Worm (Caenorhabditis elegans) whole organism, L1 larva: ENCODE data around the gene Y77E11A.8.

ENCODE experiments used
- C04F5.9 ChIP-seq: sonication (generic microtip); optimal IDR thresholded peaks from 2 replicates; lab custom pipeline; 2016; ENCODE audit warnings: missing genetic modification characterization, missing compliant biosample characterization
- Y116A8C.19 ChIP-seq: sonication (generic microtip); optimal IDR thresholded peaks from 2 replicates; lab custom pipeline; 2016; ENCODE audit warnings: missing compliant biosample characterization, missing genetic modification characterization, borderline replicate concordance
- alr-1 ChIP-seq: fragments of 200-800 bp; sonication (Bioruptor generic); optimal IDR thresholded peaks from 2 replicates; lab custom pipeline; 2018; ENCODE audit warnings: borderline replicate concordance, mild to moderate bottlenecking, missing genetic modification characterization, missing compliant biosample characterization
- aly-2 ChIP-seq: fragments of 150-350 bp; optimal IDR thresholded peaks from 2 replicates; lab custom pipeline; 2014; ENCODE audit warnings: missing biosample characterization, missing genetic modification characterization
- ama-1 ChIP-seq: fragments of 150-350 bp; optimal IDR thresholded peaks from 2 replicates; lab custom pipeline; 2014
- ceh-63 ChIP-seq: fragments of 200-800 bp; sonication (Bioruptor generic); optimal IDR thresholded peaks from 2 replicates; lab custom pipeline; 2018; ENCODE audit warnings: mild to moderate bottlenecking, missing genetic modification characterization, missing compliant biosample characterization
- ceh-88 ChIP-seq: fragments of 200-800 bp; sonication (Bioruptor generic); IDR thresholded peaks from 2 replicates; pipeline ENCODE4 v1.3.6; 2022; ENCODE audit warnings: missing genetic modification characterization, missing compliant biosample characterization
- dpl-1 ChIP-seq, 3 experiments: fragments of 150-350 bp in 2 of 3; sonication (generic microtip) in 1 of 3; optimal IDR thresholded peaks; 2 replicates each; lab custom pipeline; 2014 to 2017; ENCODE audit warnings: missing biosample characterization in 3 of 3, missing genetic modification characterization in 3 of 3, missing genetic modification reagents in 3 of 3
- dsc-1 ChIP-seq: sonication (generic microtip); optimal IDR thresholded peaks from 2 replicates; lab custom pipeline; 2016; ENCODE audit warnings: mild to moderate bottlenecking, missing genetic modification characterization, missing compliant biosample characterization
- efl-1 ChIP-seq, 4 experiments: fragments of 150-350 bp; optimal IDR thresholded peaks in 3 of 4; peaks in 1 of 4; 1 replicate in 1 of 4; 2 replicates in 3 of 4; lab custom pipeline; 2014; ENCODE audit warnings: missing biosample characterization in 2 of 4, missing genetic modification characterization in 2 of 4, missing genetic modification reagents in 2 of 4
- efl-3 ChIP-seq: fragments of 200-800 bp; sonication (Bioruptor generic); optimal IDR thresholded peaks from 2 replicates; lab custom pipeline; 2018; ENCODE audit warnings: mild to moderate bottlenecking, missing genetic modification characterization, missing compliant biosample characterization
- egl-27 ChIP-seq, 2 experiments: fragments of 150-350 bp in 1 of 2; sonication (generic microtip); optimal IDR thresholded peaks; 3 replicates each; lab custom pipeline; 2017 to 2018; ENCODE audit warnings: missing biosample characterization in 2 of 2, missing genetic modification characterization in 2 of 2, missing genetic modification reagents in 2 of 2
- elt-3 ChIP-seq, 6 experiments: fragments of 150-350 bp in 1 of 6; sonication (generic microtip); optimal IDR thresholded peaks; 2 replicates each; lab custom pipeline; 2017 to 2018; ENCODE audit warnings: missing biosample characterization in 6 of 6, missing genetic modification characterization in 6 of 6, inconsistent platforms in 1 of 6
- fkh-8 ChIP-seq: sonication (generic microtip); optimal IDR thresholded peaks from 2 replicates; lab custom pipeline; 2016; ENCODE audit warnings: mild to moderate bottlenecking, missing genetic modification characterization, missing compliant biosample characterization
- fos-1 ChIP-seq: fragments of 150-350 bp; optimal IDR thresholded peaks from 2 replicates; lab custom pipeline; 2014; ENCODE audit warnings: missing biosample characterization, missing genetic modification characterization
- hlh-17 ChIP-seq: fragments of 200-800 bp; sonication (Bioruptor generic); optimal IDR thresholded peaks from 2 replicates; lab custom pipeline; 2018; ENCODE audit warnings: missing genetic modification characterization, mild to moderate bottlenecking, missing compliant biosample characterization, moderate library complexity, borderline replicate concordance
- hpl-2 ChIP-seq: fragments of 150-350 bp; optimal IDR thresholded peaks from 2 replicates; lab custom pipeline; 2014; ENCODE audit warnings: missing biosample characterization, missing genetic modification reagents, missing genetic modification characterization
- irx-1 ChIP-seq: sonication (generic microtip); optimal IDR thresholded peaks from 2 replicates; lab custom pipeline; 2016; ENCODE audit warnings: missing genetic modification characterization, missing compliant biosample characterization
- lin-13 ChIP-seq: fragments of 150-350 bp; optimal IDR thresholded peaks from 2 replicates; lab custom pipeline; 2014; ENCODE audit warnings: missing biosample characterization, missing genetic modification reagents, missing genetic modification characterization
- lin-39 ChIP-seq: fragments of 150-350 bp; optimal IDR thresholded peaks from 2 replicates; lab custom pipeline; 2014; ENCODE audit warnings: missing biosample characterization, missing genetic modification reagents, missing genetic modification characterization
- lsy-2 ChIP-seq, 2 experiments: fragments of 150-350 bp; optimal IDR thresholded peaks; 2 replicates each; lab custom pipeline; 2014; ENCODE audit warnings: missing biosample characterization in 2 of 2, missing genetic modification characterization in 2 of 2
- mab-9 ChIP-seq: fragments of 200-800 bp; sonication (Bioruptor generic); IDR thresholded peaks from 2 replicates; pipeline ENCODE4 v1.3.6; 2022; ENCODE audit warnings: missing genetic modification reagents, missing genetic modification characterization, missing compliant biosample characterization
- mep-1 ChIP-seq: fragments of 150-350 bp; optimal IDR thresholded peaks from 2 replicates; lab custom pipeline; 2014; ENCODE audit warnings: missing biosample characterization, missing genetic modification characterization
- nhr-12 ChIP-seq: sonication (generic microtip); optimal IDR thresholded peaks from 2 replicates; lab custom pipeline; 2017; ENCODE audit warnings: missing biosample characterization, missing genetic modification characterization
- nhr-19 ChIP-seq: fragments of 200-800 bp; sonication (Bioruptor generic); conservative IDR thresholded peaks from 2 replicates; pipeline ENCODE4 v1.3.6; 2022; ENCODE audit warnings: missing genetic modification characterization, missing compliant biosample characterization
- nhr-237 ChIP-seq: fragments of 150-350 bp; optimal IDR thresholded peaks from 2 replicates; lab custom pipeline; 2014; ENCODE audit warnings: missing biosample characterization, missing genetic modification characterization
- nhr-47 ChIP-seq: sonication (generic microtip); optimal IDR thresholded peaks from 2 replicates; lab custom pipeline; 2016; ENCODE audit warnings: mild to moderate bottlenecking, missing genetic modification characterization, moderate library complexity, missing compliant biosample characterization
- nhr-71 ChIP-seq: sonication (generic microtip); optimal IDR thresholded peaks from 2 replicates; lab custom pipeline; 2016; ENCODE audit warnings: mild to moderate bottlenecking, missing genetic modification characterization, moderate library complexity, missing compliant biosample characterization
- nhr-76 ChIP-seq: sonication (generic microtip); optimal IDR thresholded peaks from 2 replicates; lab custom pipeline; 2017; ENCODE audit warnings: missing biosample characterization, missing genetic modification characterization
- nhr-77 ChIP-seq: fragments of 150-350 bp; optimal IDR thresholded peaks from 2 replicates; lab custom pipeline; 2014; ENCODE audit warnings: missing biosample characterization, missing genetic modification characterization
- nhr-85 ChIP-seq: sonication (generic microtip); peaks from one replicate; lab custom pipeline; 2016; ENCODE audit warnings: missing genetic modification characterization, inconsistent platforms, missing compliant biosample characterization
- nhr-90 ChIP-seq: sonication (generic microtip); optimal IDR thresholded peaks from 2 replicates; lab custom pipeline; 2016; ENCODE audit warnings: mild to moderate bottlenecking, missing genetic modification characterization, missing compliant biosample characterization; ENCODE audit not compliant: poor library complexity
- pag-3 ChIP-seq: sonication (generic microtip); optimal IDR thresholded peaks from 2 replicates; lab custom pipeline; 2017; ENCODE audit warnings: missing genetic modification characterization, mild to moderate bottlenecking, missing compliant biosample characterization, antibody characterized with exemption, borderline replicate concordance; ENCODE audit not compliant: insufficient read depth
- pax-3 ChIP-seq: fragments of 200-800 bp; sonication (Bioruptor generic); optimal IDR thresholded peaks from 2 replicates; lab custom pipeline; 2018; ENCODE audit warnings: mild to moderate bottlenecking, missing genetic modification characterization, moderate library complexity, missing compliant biosample characterization
- pqm-1 ChIP-seq: sonication (generic microtip); optimal IDR thresholded peaks from 3 replicates; lab custom pipeline; 2017; ENCODE audit warnings: missing biosample characterization, missing genetic modification characterization
- snpc-4 ChIP-seq: fragments of 150-350 bp; optimal IDR thresholded peaks from 2 replicates; lab custom pipeline; 2014; ENCODE audit warnings: missing biosample characterization, missing genetic modification characterization
- sptf-1 ChIP-seq: fragments of 150-350 bp; optimal IDR thresholded peaks from 2 replicates; lab custom pipeline; 2014; ENCODE audit warnings: missing biosample characterization, missing genetic modification characterization
- sup-37 ChIP-seq: fragments of 200-800 bp; sonication (Bioruptor generic); optimal IDR thresholded peaks from 2 replicates; lab custom pipeline; 2018; ENCODE audit warnings: mild to moderate bottlenecking, missing genetic modification characterization, missing compliant biosample characterization
- tbx-2 ChIP-seq: sonication (generic microtip); optimal IDR thresholded peaks from 2 replicates; lab custom pipeline; 2016; ENCODE audit warnings: missing genetic modification characterization, missing compliant biosample characterization
- tlp-1 ChIP-seq: fragments of 150-350 bp; optimal IDR thresholded peaks from 2 replicates; lab custom pipeline; 2014; ENCODE audit warnings: missing biosample characterization, missing genetic modification characterization
- unc-130 ChIP-seq: fragments of 150-350 bp; optimal IDR thresholded peaks from 2 replicates; lab custom pipeline; 2017; ENCODE audit warnings: missing biosample characterization, missing genetic modification characterization, inconsistent platforms
- unc-30 ChIP-seq: sonication (generic microtip); optimal IDR thresholded peaks from 2 replicates; lab custom pipeline; 2017; ENCODE audit warnings: missing biosample characterization, missing genetic modification characterization
- unc-98 ChIP-seq: fragments of 200-800 bp; sonication (Bioruptor generic); IDR thresholded peaks from 2 replicates; pipeline ENCODE4 v1.3.6; 2022; ENCODE audit warnings: missing genetic modification characterization, missing compliant biosample characterization
- vab-15 ChIP-seq: sonication (generic microtip); optimal IDR thresholded peaks from 2 replicates; lab custom pipeline; 2017; ENCODE audit warnings: missing genotype, mild to moderate bottlenecking, missing genetic modification characterization, missing compliant biosample characterization
- zag-1 ChIP-seq: fragments of 150-350 bp; optimal IDR thresholded peaks from 2 replicates; lab custom pipeline; 2014; ENCODE audit warnings: missing biosample characterization, missing genetic modification characterization
- zip-4 ChIP-seq: fragments of 200-800 bp; sonication (Bioruptor generic); optimal IDR thresholded peaks from 2 replicates; lab custom pipeline; 2018; ENCODE audit warnings: mild to moderate bottlenecking, missing genetic modification characterization, moderate library complexity, missing compliant biosample characterization
- ztf-11 ChIP-seq, 2 experiments: sonication (generic microtip); optimal IDR thresholded peaks; 2 replicates each; lab custom pipeline; 2016 to 2017; ENCODE audit warnings: missing genetic modification characterization in 2 of 2, missing biosample characterization in 1 of 2, missing compliant biosample characterization in 1 of 2

Y77E11A.8 gene

DNA sequence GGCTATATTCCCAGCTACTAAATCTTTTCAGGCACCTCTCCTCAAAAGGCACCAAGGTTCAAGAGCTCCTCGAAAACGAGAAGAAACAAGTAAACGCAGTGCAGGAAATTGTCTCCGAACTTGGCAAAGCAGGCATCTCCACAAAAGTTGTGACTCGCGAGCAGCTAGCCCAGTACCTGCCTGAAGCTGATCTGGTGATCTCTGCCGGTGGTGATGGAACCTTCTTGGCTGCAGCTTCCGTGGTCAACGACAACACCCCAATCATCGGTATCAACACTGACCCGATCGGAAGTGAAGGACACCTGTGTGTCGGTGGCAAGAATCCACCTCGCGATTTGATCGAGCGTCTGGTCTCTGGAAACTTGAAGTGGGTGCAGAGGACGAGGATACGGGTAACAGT is 33.3 kb upstream of the Y77E11A.8 start:
- TF ChIP-seq C04F5.9 (tag; lab: Kevin White, UChicago) (no peak), efl-1 (optimal IDR thresholded peaks at IDR 0.05; lab: Kevin White, UChicago) (no peak), efl-1 (GFP tag; optimal IDR thresholded peaks at IDR 0.05 in 1 of 2; lab: Kevin White, UChicago) (peak in 1 of 2 experiments; percentile 58)

DNA sequence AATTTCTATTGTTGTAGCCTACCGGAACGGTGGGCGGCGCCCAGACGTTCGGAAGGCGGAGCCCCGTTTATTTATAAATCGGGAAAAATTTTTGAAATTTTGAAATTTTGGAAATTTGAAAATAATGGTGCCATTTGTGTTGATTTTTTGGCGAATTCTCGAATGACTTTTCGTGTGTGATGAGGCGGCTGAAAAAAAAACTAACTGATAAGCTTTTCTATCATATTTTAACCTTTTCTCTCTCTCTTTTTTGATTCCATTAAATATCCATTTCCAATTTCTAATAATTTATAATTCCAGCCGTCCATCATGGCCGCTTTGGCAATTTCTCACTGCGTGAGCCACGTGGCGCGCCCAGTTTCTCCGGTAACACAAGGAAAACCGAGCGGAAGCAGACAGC is 31.9 kb upstream of the Y77E11A.8 start, which contains the start of gene nadk-1:
TSS of gene nadk-1 (plus strand) at position 301 of the 400 bp plus-strand sequence.
- TF ChIP-seq zip-4 (no peak), efl-1 (optimal IDR thresholded peaks at IDR 0.05; lab: Kevin White, UChicago) (no peak), efl-1 (GFP tag; optimal IDR thresholded peaks at IDR 0.05 in 1 of 2; lab: Kevin White, UChicago) (peak in 1 of 2 experiments; percentile 81)

DNA sequence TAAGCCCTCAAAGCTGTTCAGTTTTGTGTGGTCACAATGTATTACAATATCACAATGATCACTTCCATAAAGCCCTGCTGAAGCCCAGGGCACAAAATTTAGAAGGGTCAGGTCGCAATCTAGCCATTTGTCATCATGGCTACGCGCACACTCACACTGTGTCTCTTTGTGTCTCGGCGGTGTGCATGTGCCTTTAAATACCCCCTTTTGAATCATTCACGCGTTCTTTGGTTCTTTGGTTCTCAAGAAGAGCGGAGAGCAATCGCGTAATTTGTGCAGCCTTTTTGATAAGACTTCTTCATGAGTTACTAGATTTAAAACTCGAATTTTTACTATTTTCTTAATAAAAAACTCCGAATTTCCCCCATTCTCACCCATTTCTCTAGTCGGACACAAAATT is 30.1 kb upstream of the Y77E11A.8 start:
- TF ChIP-seq unc-30 (tag; lab: Kevin White, UChicago) (no peak), tbx-2 (tag; lab: Kevin White, UChicago) (no peak), C04F5.9 (tag; lab: Kevin White, UChicago) (no peak), unc-98 (GFP tag; lab: Robert Waterston, UW) (no peak), ama-1 (lab: Kevin White, UChicago) (no peak), alr-1 (tag; lab: Kevin White, UChicago) (no peak), Y116A8C.19 (no peak), dpl-1 (GFP tag; optimal IDR thresholded peaks at IDR 0.05; lab: Kevin White, UChicago) (no peak), hlh-17 (GFP tag; lab: Kevin White, UChicago) (no peak), fkh-8 (tag; lab: Kevin White, UChicago) (peak; percentile 53), sup-37 (no peak), zag-1 (tag; lab: Kevin White, UChicago) (no peak), nhr-85 (tag; lab: Kevin White, UChicago) (no peak), elt-3 (tag; optimal IDR thresholded peaks at IDR 0.05; lab: Kevin White, UChicago) (no peak), nhr-90 (tag; lab: Kevin White, UChicago) (no peak), unc-130 (tag; lab: Kevin White, UChicago) (no peak), dsc-1 (no peak), nhr-76 (tag; lab: Kevin White, UChicago) (no peak), nhr-47 (no peak), mab-9 (GFP tag; lab: Robert Waterston, UW) (no peak), nhr-71 (peak; percentile 24), lin-39 (tag; lab: Kevin White, UChicago) (no peak), zip-4 (no peak), efl-3 (GFP tag; lab: Kevin White, UChicago) (no peak), egl-27 (tag; optimal IDR thresholded peaks at IDR 0.05; lab: Kevin White, UChicago) (no peak), fos-1 (no peak), ztf-11 (tag; optimal IDR thresholded peaks at IDR 0.05; lab: Kevin White, UChicago) (no peak), vab-15 (no peak), pag-3 (no peak), hpl-2 (no peak), ceh-63 (GFP tag; lab: Kevin White, UChicago) (no peak), nhr-77 (tag; lab: Kevin White, UChicago) (no peak), nhr-19 (GFP tag; lab: Robert Waterston, UW) (peak; percentile 23), pqm-1 (tag; lab: Kevin White, UChicago) (no peak), nhr-237 (tag; lab: Kevin White, UChicago) (no peak), ceh-88 (GFP tag; lab: Robert Waterston, UW) (no peak), aly-2 (tag; lab: Kevin White, UChicago) (no peak), pax-3 (tag; lab: Kevin White, UChicago) (no peak), tlp-1 (tag; lab: Kevin White, UChicago) (no peak), mep-1 (tag; lab: Kevin White, UChicago) (no peak), lin-13 (GFP tag; lab: Kevin White, UChicago) (no peak), nhr-12 (tag; lab: Kevin White, UChicago) (no peak), efl-1 (optimal IDR thresholded peaks at IDR 0.05; lab: Kevin White, UChicago) (no peak), efl-1 (GFP tag; optimal IDR thresholded peaks at IDR 0.05 in 1 of 2; lab: Kevin White, UChicago) (peak in 1 of 2 experiments; percentile 44), irx-1 (no peak), lsy-2 (tag; optimal IDR thresholded peaks at IDR 0.05; lab: Kevin White, UChicago) (no peak), sptf-1 (no peak), snpc-4 (tag; lab: Kevin White, UChicago) (no peak)
